Worm (Caenorhabditis elegans) whole organism, L2 larva: Measurements from ENCODE around the gene K04G11.1.

Experiments
- C34F6.9 ChIP-seq: fragments of 150-350 bp; optimal IDR thresholded peaks from 2 replicates; lab custom pipeline; 2014; ENCODE audit warnings: missing biosample characterization, missing genetic modification characterization
- F13H6.1 ChIP-seq: sonication (generic microtip); optimal IDR thresholded peaks from 2 replicates; lab custom pipeline; 2016; ENCODE audit warnings: missing genetic modification characterization, missing compliant biosample characterization
- R02D3.7 ChIP-seq: fragments of 150-350 bp; optimal IDR thresholded peaks from 2 replicates; lab custom pipeline; 2014; ENCODE audit warnings: missing biosample characterization, missing genetic modification characterization
- Y55F3AM.14 ChIP-seq: fragments of 200-800 bp; sonication (Bioruptor generic); optimal IDR thresholded peaks from 2 replicates; lab custom pipeline; 2018; ENCODE audit warnings: mild to moderate bottlenecking, missing genetic modification characterization, missing compliant biosample characterization
- alr-1 ChIP-seq: fragments of 150-350 bp; optimal IDR thresholded peaks from 2 replicates; lab custom pipeline; 2014; ENCODE audit warnings: missing biosample characterization, missing genetic modification characterization
- aly-2 ChIP-seq: fragments of 150-350 bp; optimal IDR thresholded peaks from 2 replicates; lab custom pipeline; 2014; ENCODE audit warnings: missing biosample characterization, missing genetic modification characterization
- blmp-1 ChIP-seq: sonication (generic microtip); optimal IDR thresholded peaks from 2 replicates; lab custom pipeline; 2017; ENCODE audit warnings: missing genetic modification characterization, mild to moderate bottlenecking, missing compliant biosample characterization, antibody characterized with exemption, moderate library complexity; ENCODE audit not compliant: insufficient read depth
- ceh-16 ChIP-seq: fragments of 150-350 bp; optimal IDR thresholded peaks from 2 replicates; lab custom pipeline; 2014; ENCODE audit warnings: missing biosample characterization, missing genetic modification characterization
- crh-2 ChIP-seq: sonication (generic microtip); optimal IDR thresholded peaks from 2 replicates; lab custom pipeline; 2017; ENCODE audit warnings: missing biosample characterization, missing genetic modification characterization
- dmd-4 ChIP-seq: sonication (generic microtip); optimal IDR thresholded peaks from 2 replicates; lab custom pipeline; 2017; ENCODE audit warnings: missing biosample characterization, missing genetic modification characterization
- egl-27 ChIP-seq: sonication (generic microtip); optimal IDR thresholded peaks from 3 replicates; lab custom pipeline; 2017; ENCODE audit warnings: missing biosample characterization, missing genetic modification reagents, missing genetic modification characterization
- elt-1 ChIP-seq: fragments of 150-350 bp; optimal IDR thresholded peaks from 2 replicates; lab custom pipeline; 2014; ENCODE audit warnings: missing biosample characterization, missing genetic modification characterization
- elt-3 ChIP-seq: sonication (generic microtip); optimal IDR thresholded peaks from 2 replicates; lab custom pipeline; 2017; ENCODE audit warnings: missing biosample characterization, missing genetic modification characterization
- gmeb-1 ChIP-seq: fragments of 150-350 bp; optimal IDR thresholded peaks from 2 replicates; lab custom pipeline; 2014; ENCODE audit warnings: missing biosample characterization, missing genetic modification characterization
- lin-11 ChIP-seq: fragments of 150-350 bp; sonication (generic microtip); optimal IDR thresholded peaks from 2 replicates; lab custom pipeline; 2014; ENCODE audit warnings: missing biosample characterization, missing genetic modification characterization, inconsistent platforms, mixed read lengths
- lin-13 ChIP-seq: fragments of 150-350 bp; optimal IDR thresholded peaks from 2 replicates; lab custom pipeline; 2014; ENCODE audit warnings: missing biosample characterization, missing genetic modification reagents, missing genetic modification characterization
- lin-39 ChIP-seq: fragments of 150-350 bp; optimal IDR thresholded peaks from 2 replicates; lab custom pipeline; 2014; ENCODE audit warnings: missing biosample characterization, missing genetic modification reagents, missing genetic modification characterization
- lsy-2 ChIP-seq, 2 experiments: fragments of 150-350 bp in 1 of 2; sonication (generic microtip) in 1 of 2; optimal IDR thresholded peaks; 2 replicates each; lab custom pipeline; 2014 to 2017; ENCODE audit warnings: missing biosample characterization in 2 of 2, missing genetic modification characterization in 2 of 2
- mbf-1 ChIP-seq: sonication (generic microtip); optimal IDR thresholded peaks from 2 replicates; lab custom pipeline; 2017; ENCODE audit warnings: missing biosample characterization, missing genetic modification characterization
- nhr-10 ChIP-seq: sonication (generic microtip); optimal IDR thresholded peaks from 2 replicates; lab custom pipeline; 2017; ENCODE audit warnings: missing biosample characterization, missing genetic modification characterization
- nhr-11 ChIP-seq: fragments of 150-350 bp; optimal IDR thresholded peaks from 2 replicates; lab custom pipeline; 2014; ENCODE audit warnings: missing biosample characterization, missing genetic modification characterization
- nhr-12 ChIP-seq: fragments of 150-350 bp; optimal IDR thresholded peaks from 2 replicates; lab custom pipeline; 2014; ENCODE audit warnings: missing biosample characterization, missing genetic modification characterization
- nhr-129 ChIP-seq: fragments of 150-350 bp; optimal IDR thresholded peaks from 2 replicates; lab custom pipeline; 2014; ENCODE audit warnings: missing biosample characterization, missing genetic modification characterization
- nhr-21 ChIP-seq: fragments of 150-350 bp; optimal IDR thresholded peaks from 2 replicates; lab custom pipeline; 2014; ENCODE audit warnings: missing biosample characterization, missing genetic modification characterization
- nhr-23 ChIP-seq: fragments of 150-350 bp; optimal IDR thresholded peaks from 2 replicates; lab custom pipeline; 2014; ENCODE audit warnings: missing biosample characterization, missing genetic modification reagents, missing genetic modification characterization
- nhr-237 ChIP-seq: fragments of 150-350 bp; optimal IDR thresholded peaks from 2 replicates; lab custom pipeline; 2014; ENCODE audit warnings: missing biosample characterization, missing genetic modification characterization
- nhr-6 ChIP-seq: fragments of 150-350 bp; optimal IDR thresholded peaks from 2 replicates; lab custom pipeline; 2014; ENCODE audit warnings: missing biosample characterization, missing genetic modification characterization
- nhr-77 ChIP-seq: fragments of 150-350 bp; optimal IDR thresholded peaks from 2 replicates; lab custom pipeline; 2014; ENCODE audit warnings: missing biosample characterization, missing genetic modification characterization
- sem-4 ChIP-seq: fragments of 150-350 bp; optimal IDR thresholded peaks from 2 replicates; lab custom pipeline; 2014; ENCODE audit warnings: missing biosample characterization, missing genetic modification reagents, missing genetic modification characterization
- skn-1 ChIP-seq: sonication (generic microtip); optimal IDR thresholded peaks from 2 replicates; lab custom pipeline; 2017; ENCODE audit warnings: missing biosample characterization, missing genetic modification characterization
- sma-3 ChIP-seq: sonication (generic microtip); optimal IDR thresholded peaks from 2 replicates; lab custom pipeline; 2016; ENCODE audit warnings: missing genetic modification reagents, missing genetic modification characterization, missing compliant biosample characterization
- sma-9 ChIP-seq, 2 experiments: fragments of 150-350 bp in 1 of 2; sonication (generic microtip) in 1 of 2; optimal IDR thresholded peaks; 2 replicates each; lab custom pipeline; 2014 to 2016; ENCODE audit warnings: missing genetic modification characterization in 2 of 2, mild to moderate bottlenecking in 1 of 2, missing biosample characterization in 1 of 2, missing compliant biosample characterization in 1 of 2, missing genetic modification reagents in 1 of 2, moderate library complexity in 1 of 2
- snpc-4 ChIP-seq: fragments of 150-350 bp; optimal IDR thresholded peaks from 2 replicates; lab custom pipeline; 2014; ENCODE audit warnings: missing biosample characterization, missing genetic modification characterization
- unc-39 ChIP-seq: fragments of 150-350 bp; optimal IDR thresholded peaks from 2 replicates; lab custom pipeline; 2014; ENCODE audit warnings: missing biosample characterization, missing genetic modification characterization
- unc-55 ChIP-seq: fragments of 150-350 bp; sonication (generic microtip); optimal IDR thresholded peaks from 3 replicates; lab custom pipeline; 2014; ENCODE audit warnings: missing biosample characterization, missing genetic modification reagents, missing genetic modification characterization
- unc-62 ChIP-seq: fragments of 150-350 bp; optimal IDR thresholded peaks from 2 replicates; lab custom pipeline; 2014; ENCODE audit warnings: missing biosample characterization, missing genetic modification reagents, missing genetic modification characterization
- ztf-1 ChIP-seq: fragments of 200-800 bp; sonication (Bioruptor generic); conservative IDR thresholded peaks from 2 replicates; pipeline ENCODE4 v1.3.6; 2022; ENCODE audit warnings: missing genetic modification characterization, missing compliant biosample characterization
- ztf-11 ChIP-seq: sonication (generic microtip); optimal IDR thresholded peaks from 2 replicates; lab custom pipeline; 2017; ENCODE audit warnings: missing biosample characterization, missing genetic modification characterization
- ztf-4 ChIP-seq: fragments of 150-350 bp; optimal IDR thresholded peaks from 2 replicates; lab custom pipeline; 2014; ENCODE audit warnings: missing biosample characterization, missing genetic modification characterization

The K04G11.1 gene

ce11 chrX:14340381-14340780 is 5.1 kb downstream of the K04G11.1 start, which contains the start of gene sel-7:
Gene sel-7 (minus strand): TSS chrX:14340481.
- TF ChIP-seq Y55F3AM.14 (GFP tag; lab: Kevin White, UChicago) (no peak), nhr-11 (tag; lab: Kevin White, UChicago) (no peak), nhr-23 (tag; lab: Kevin White, UChicago) (no peak), ztf-1 (no peak), nhr-21 (tag; lab: Kevin White, UChicago) (no peak), nhr-77 (tag; lab: Kevin White, UChicago) (no peak), lin-39 (tag; lab: Kevin White, UChicago) (no peak), lin-13 (no peak), nhr-237 (tag; lab: Kevin White, UChicago) (no peak), blmp-1 (tag; lab: Kevin White, UChicago) (no peak), aly-2 (tag; lab: Kevin White, UChicago) (no peak), ztf-4 (no peak), lsy-2 (tag; optimal IDR thresholded peaks at IDR 0.05; lab: Kevin White, UChicago) (no peak), sma-9 (GFP tag; optimal IDR thresholded peaks at IDR 0.05; lab: Kevin White, UChicago) (no peak), sma-9 (tag; optimal IDR thresholded peaks at IDR 0.05; lab: Kevin White, UChicago) (no peak)

- TF ChIP-seq elt-1 (no peak), aly-2 (tag; lab: Kevin White, UChicago) (no peak), sma-9 (GFP tag; optimal IDR thresholded peaks at IDR 0.05; lab: Kevin White, UChicago) (no peak), sma-9 (tag; optimal IDR thresholded peaks at IDR 0.05; lab: Kevin White, UChicago) (no peak), Y55F3AM.14 (GFP tag; lab: Kevin White, UChicago) (no peak), unc-39 (tag; lab: Kevin White, UChicago) (no peak), nhr-6 (tag; lab: Kevin White, UChicago) (no peak), lin-39 (tag; lab: Kevin White, UChicago) (no peak), dmd-4 (tag; lab: Kevin White, UChicago) (no peak), ztf-11 (tag; lab: Kevin White, UChicago) (no peak), gmeb-1 (tag; lab: Kevin White, UChicago) (no peak)
These were observed 12.3 kb downstream of the K04G11.1 start, which contains the start of gene K04G11.3 for ce11 chrX:14347573-14347972. Gene K04G11.3 (minus strand): TSS chrX:14347673.

ce11 chrX:14349690-14350168 is 14.4 kb downstream of the K04G11.1 start, which contains the start of gene wdr-5.2:
Gene wdr-5.2 (plus strand): TSS chrX:14350118.
- TF ChIP-seq sma-9 (GFP tag; optimal IDR thresholded peaks at IDR 0.05; lab: Kevin White, UChicago) (peak; percentile 4), sma-9 (tag; optimal IDR thresholded peaks at IDR 0.05; lab: Kevin White, UChicago) (no peak), snpc-4 (tag; lab: Kevin White, UChicago) (no peak), mbf-1 (tag; lab: Kevin White, UChicago) (no peak), lin-13 (peak; percentile 10), nhr-21 (tag; lab: Kevin White, UChicago) (no peak), crh-2 (peak; percentile 21), nhr-129 (tag; lab: Kevin White, UChicago) (no peak), nhr-12 (no peak), skn-1 (tag; lab: Kevin White, UChicago) (no peak), nhr-237 (tag; lab: Kevin White, UChicago) (no peak), unc-55 (GFP tag; lab: Kevin White, UChicago) (peak; percentile 67), C34F6.9 (tag; lab: Kevin White, UChicago) (peak; percentile 53)

ce11 chrX:14355034-14355433 is 19.7 kb downstream of the K04G11.1 start:
- TF ChIP-seq nhr-237 (tag; lab: Kevin White, UChicago) (no peak), skn-1 (tag; lab: Kevin White, UChicago) (no peak), F13H6.1 (tag; lab: Kevin White, UChicago) (no peak), nhr-6 (tag; lab: Kevin White, UChicago) (no peak), alr-1 (no peak), unc-62 (GFP tag; lab: Kevin White, UChicago) (no peak), ceh-16 (no peak), sem-4 (no peak), ztf-1 (no peak), mbf-1 (tag; lab: Kevin White, UChicago) (no peak), elt-3 (tag; lab: Kevin White, UChicago) (no peak), lin-11 (no peak), unc-55 (GFP tag; lab: Kevin White, UChicago) (no peak), nhr-10 (tag; lab: Kevin White, UChicago) (no peak), R02D3.7 (tag; lab: Kevin White, UChicago) (no peak), unc-39 (tag; lab: Kevin White, UChicago) (no peak), egl-27 (tag; lab: Kevin White, UChicago) (no peak), sma-3 (GFP tag; lab: Kevin White, UChicago) (no peak), nhr-77 (tag; lab: Kevin White, UChicago) (no peak), ztf-4 (no peak)
